Fruit fly (Drosophila melanogaster): ENCODE measurements around the gene Boh2.
A peak's percentile ranks its signal among the peaks of the same experiment; 100 is the strongest.

The Boh2 gene

dm6 chr2L:11182148-11182593, 3.3 kb downstream of the Boh2 start (continued):
- TF ChIP-seq CG10209 (GFP tag; optimal IDR thresholded peaks at IDR 0.05): no peak
- no peak for TF ChIP-seq knrl (GFP tag; IDR thresholded peaks at IDR 0.05; ENCODE audit: partially characterized antibody)
- TF ChIP-seq sd (tag; optimal IDR thresholded peaks at IDR 0.05): no peak
- TF ChIP-seq fd64A (GFP tag; optimal IDR thresholded peaks at IDR 0.05): no peak
- no peak for TF ChIP-seq CG12071 (GFP tag; optimal IDR thresholded peaks at IDR 0.05)
- no peak for TF ChIP-seq jumu (GFP tag; optimal IDR thresholded peaks at IDR 0.05)
- TF ChIP-seq CG34224 (GFP tag; IDR thresholded peaks at IDR 0.05; ENCODE audit: partially characterized antibody): no peak
- TF ChIP-seq Dp (GFP tag; optimal IDR thresholded peaks at IDR 0.05): no peak
- TF ChIP-seq tgo (GFP tag; IDR thresholded peaks at IDR 0.05): no peak
- TF ChIP-seq gem (tag; optimal IDR thresholded peaks at IDR 0.05): peak; percentile 10

dm6 chr2L:11182610-11183243, 3.9 kb downstream of the Boh2 start:
- TF ChIP-seq crol (GFP tag; IDR thresholded peaks at IDR 0.05): peak; percentile 74
- TF ChIP-seq CG6175 (GFP tag; IDR thresholded peaks at IDR 0.05): no peak
- TF ChIP-seq gro (GFP tag; optimal IDR thresholded peaks at IDR 0.05): no peak
- peak; percentile 12; the same call in 1 of the 2 replicates for TF ChIP-seq CG32767 (GFP tag; IDR thresholded peaks at IDR 0.05)
- peak; percentile 2 for TF ChIP-seq corto (GFP tag; optimal IDR thresholded peaks at IDR 0.05)

- TF ChIP-seq NFAT (GFP tag; IDR thresholded peaks at IDR 0.05): no peak
- TF ChIP-seq prd (optimal IDR thresholded peaks at IDR 0.05): no peak
- TF ChIP-seq prd (GFP tag; IDR thresholded peaks at IDR 0.05): no peak
- no peak for TF ChIP-seq dysf (GFP tag; IDR thresholded peaks at IDR 0.05)
- TF ChIP-seq fd64A (GFP tag; optimal IDR thresholded peaks at IDR 0.05): no peak
- no peak for TF ChIP-seq Opbp (GFP tag; IDR thresholded peaks at IDR 0.05; ENCODE audit: partially characterized antibody)
- no peak for TF ChIP-seq zfh2 (GFP tag; optimal IDR thresholded peaks at IDR 0.05)
- no peak for TF ChIP-seq sug (tag; optimal IDR thresholded peaks at IDR 0.05)
- no peak for TF ChIP-seq scrt (GFP tag; optimal IDR thresholded peaks at IDR 0.05)
- peak; percentile 1 for TF ChIP-seq Camta (GFP tag; optimal IDR thresholded peaks at IDR 0.05)
- TF ChIP-seq Meics (GFP tag; optimal IDR thresholded peaks at IDR 0.05): no peak
- no peak for TF ChIP-seq CG3407 (GFP tag; optimal IDR thresholded peaks at IDR 0.05)
- TF ChIP-seq CG34376 (GFP tag; optimal IDR thresholded peaks at IDR 0.05): no peak
- no peak for TF ChIP-seq crc (GFP tag; optimal IDR thresholded peaks at IDR 0.05)
- TF ChIP-seq Dip2 (GFP tag; IDR thresholded peaks at IDR 0.05): no peak
- TF ChIP-seq ftz-f1 (GFP tag; optimal IDR thresholded peaks at IDR 0.05): no peak
- TF ChIP-seq cas (GFP tag; IDR thresholded peaks at IDR 0.05): no peak
- no peak for TF ChIP-seq Lhr (GFP tag; optimal IDR thresholded peaks at IDR 0.05)
- TF ChIP-seq Kr (GFP tag; optimal IDR thresholded peaks at IDR 0.05): no peak
- no peak for TF ChIP-seq ssp (GFP tag; IDR thresholded peaks at IDR 0.05)
- TF ChIP-seq CG11398 (GFP tag; optimal IDR thresholded peaks at IDR 0.05): no peak
- no peak for TF ChIP-seq CG5180 (GFP tag; optimal IDR thresholded peaks at IDR 0.05)
- TF ChIP-seq CG30020 (tag; optimal IDR thresholded peaks at IDR 0.05): no peak
- no peak for TF ChIP-seq CG11085 (GFP tag; IDR thresholded peaks at IDR 0.05)
- TF ChIP-seq al (GFP tag; IDR thresholded peaks at IDR 0.05): no peak
- TF ChIP-seq jumu (GFP tag; optimal IDR thresholded peaks at IDR 0.05): no peak
- TF ChIP-seq CG13287 (GFP tag; IDR thresholded peaks at IDR 0.05; ENCODE audit: partially characterized antibody): no peak
- no peak for TF ChIP-seq CG2875 (GFP tag; optimal IDR thresholded peaks at IDR 0.05)
- no peak for TF ChIP-seq pb (GFP tag; optimal IDR thresholded peaks at IDR 0.05)
- TF ChIP-seq zen2 (GFP tag; IDR thresholded peaks at IDR 0.05; ENCODE audit: partially characterized antibody): no peak
- TF ChIP-seq knrl (GFP tag; IDR thresholded peaks at IDR 0.05; ENCODE audit: partially characterized antibody): no peak
- no peak for TF ChIP-seq nau (GFP tag; optimal IDR thresholded peaks at IDR 0.05)
- TF ChIP-seq stc (GFP tag; IDR thresholded peaks at IDR 0.05): no peak
- no peak for TF ChIP-seq Taf1 (GFP tag; IDR thresholded peaks at IDR 0.05)
- TF ChIP-seq CG9727 (GFP tag; optimal IDR thresholded peaks at IDR 0.05): peak; percentile 3
- TF ChIP-seq CG11696 (GFP tag; IDR thresholded peaks at IDR 0.05): no peak
These were observed 5.3 kb downstream of the Boh2 start for dm6 chr2L:11184144-11184543.

All from whole organism, embryonic.